Worm (Caenorhabditis elegans): Measurements from ENCODE around the gene nhr-28.

- TF ChIP-seq flt-1 (GFP tag; IDR thresholded peaks at IDR 0.05) (no peak), klf-2 (GFP tag; conservative IDR thresholded peaks at IDR 0.05) (no peak), ref-1 (GFP tag; conservative IDR thresholded peaks at IDR 0.05) (no peak), T22C8.4 (GFP tag; IDR thresholded peaks at IDR 0.05) (no peak)
These were observed 50.0 kb downstream of the nhr-28 start for ce11 chrX:16404815-16405214.
